Worm (Caenorhabditis elegans) whole organism, L1 larva: Measurements from ENCODE around the gene clec-82.
"Not testable (repeated sequence)": the region's sequence is repeated elsewhere in the genome, so short reads cannot be mapped to it uniquely, and the experiment has no call there.

Experiments
- ama-1 ChIP-seq: fragments of 150-350 bp; optimal IDR thresholded peaks from 2 replicates; lab custom pipeline; 2014
- ceh-82 ChIP-seq, 3 experiments: fragments of 150-350 bp in 1 of 3; sonication (generic microtip) in 2 of 3; optimal IDR thresholded peaks; 2 replicates each; lab custom pipeline; 2014 to 2017; ENCODE audit warnings: missing biosample characterization in 3 of 3, missing genetic modification characterization in 3 of 3
- efl-1 ChIP-seq, 4 experiments: fragments of 150-350 bp; optimal IDR thresholded peaks in 3 of 4; peaks in 1 of 4; 1 replicate in 1 of 4; 2 replicates in 3 of 4; lab custom pipeline; 2014; ENCODE audit warnings: missing biosample characterization in 2 of 4, missing genetic modification characterization in 2 of 4, missing genetic modification reagents in 2 of 4
- elt-2 ChIP-seq: sonication (generic microtip); optimal IDR thresholded peaks from 2 replicates; lab custom pipeline; 2016; ENCODE audit warnings: missing genetic modification characterization, mild to moderate bottlenecking, inconsistent platforms, missing compliant biosample characterization, missing genetic modification reagents
- fkh-10 ChIP-seq: sonication (generic microtip); optimal IDR thresholded peaks from 2 replicates; lab custom pipeline; 2017; ENCODE audit warnings: missing biosample characterization, missing genetic modification reagents, missing genetic modification characterization
- fos-1 ChIP-seq: fragments of 150-350 bp; optimal IDR thresholded peaks from 2 replicates; lab custom pipeline; 2014; ENCODE audit warnings: missing biosample characterization, missing genetic modification characterization
- hpl-2 ChIP-seq: fragments of 150-350 bp; optimal IDR thresholded peaks from 2 replicates; lab custom pipeline; 2014; ENCODE audit warnings: missing biosample characterization, missing genetic modification reagents, missing genetic modification characterization
- lin-35 ChIP-seq, 2 experiments: fragments of 150-350 bp; optimal IDR thresholded peaks; 2 replicates each; lab custom pipeline; 2014; ENCODE audit warnings: missing biosample characterization in 2 of 2, missing genetic modification characterization in 2 of 2, missing genetic modification reagents in 2 of 2
- mab-9 ChIP-seq: fragments of 200-800 bp; sonication (Bioruptor generic); IDR thresholded peaks from 2 replicates; pipeline ENCODE4 v1.3.6; 2022; ENCODE audit warnings: missing genetic modification reagents, missing genetic modification characterization, missing compliant biosample characterization
- nhr-11 ChIP-seq: fragments of 150-350 bp; optimal IDR thresholded peaks from 2 replicates; lab custom pipeline; 2014; ENCODE audit warnings: missing biosample characterization, missing genetic modification characterization
- nhr-20 ChIP-seq: sonication (generic microtip); optimal IDR thresholded peaks from 2 replicates; lab custom pipeline; 2016; ENCODE audit warnings: mild to moderate bottlenecking, missing genetic modification characterization, missing compliant biosample characterization
- nhr-237 ChIP-seq: fragments of 150-350 bp; optimal IDR thresholded peaks from 2 replicates; lab custom pipeline; 2014; ENCODE audit warnings: missing biosample characterization, missing genetic modification characterization
- nhr-47 ChIP-seq: sonication (generic microtip); optimal IDR thresholded peaks from 2 replicates; lab custom pipeline; 2016; ENCODE audit warnings: mild to moderate bottlenecking, missing genetic modification characterization, moderate library complexity, missing compliant biosample characterization
- nhr-71 ChIP-seq: sonication (generic microtip); optimal IDR thresholded peaks from 2 replicates; lab custom pipeline; 2016; ENCODE audit warnings: mild to moderate bottlenecking, missing genetic modification characterization, moderate library complexity, missing compliant biosample characterization
- nhr-90 ChIP-seq: sonication (generic microtip); optimal IDR thresholded peaks from 2 replicates; lab custom pipeline; 2016; ENCODE audit warnings: mild to moderate bottlenecking, missing genetic modification characterization, missing compliant biosample characterization; ENCODE audit not compliant: poor library complexity
- pag-3 ChIP-seq: sonication (generic microtip); optimal IDR thresholded peaks from 2 replicates; lab custom pipeline; 2017; ENCODE audit warnings: missing genetic modification characterization, mild to moderate bottlenecking, missing compliant biosample characterization, antibody characterized with exemption, borderline replicate concordance; ENCODE audit not compliant: insufficient read depth
- pax-3 ChIP-seq: fragments of 200-800 bp; sonication (Bioruptor generic); optimal IDR thresholded peaks from 2 replicates; lab custom pipeline; 2018; ENCODE audit warnings: mild to moderate bottlenecking, missing genetic modification characterization, moderate library complexity, missing compliant biosample characterization
- rnt-1 ChIP-seq: sonication (generic microtip); optimal IDR thresholded peaks from 2 replicates; lab custom pipeline; 2016; ENCODE audit warnings: mild to moderate bottlenecking, missing genetic modification characterization, moderate library complexity, missing compliant biosample characterization
- snu-23 ChIP-seq: sonication (generic microtip); optimal IDR thresholded peaks from 2 replicates; lab custom pipeline; 2016; ENCODE audit warnings: missing genetic modification characterization, missing compliant biosample characterization
- sup-37 ChIP-seq: fragments of 200-800 bp; sonication (Bioruptor generic); optimal IDR thresholded peaks from 2 replicates; lab custom pipeline; 2018; ENCODE audit warnings: mild to moderate bottlenecking, missing genetic modification characterization, missing compliant biosample characterization
- swsn-7 ChIP-seq: sonication (generic microtip); optimal IDR thresholded peaks from 2 replicates; lab custom pipeline; 2016; ENCODE audit warnings: missing genetic modification characterization, missing compliant biosample characterization
- tbx-2 ChIP-seq: sonication (generic microtip); optimal IDR thresholded peaks from 2 replicates; lab custom pipeline; 2016; ENCODE audit warnings: missing genetic modification characterization, missing compliant biosample characterization
- unc-98 ChIP-seq: fragments of 200-800 bp; sonication (Bioruptor generic); IDR thresholded peaks from 2 replicates; pipeline ENCODE4 v1.3.6; 2022; ENCODE audit warnings: missing genetic modification characterization, missing compliant biosample characterization
- zip-4 ChIP-seq: fragments of 200-800 bp; sonication (Bioruptor generic); optimal IDR thresholded peaks from 2 replicates; lab custom pipeline; 2018; ENCODE audit warnings: mild to moderate bottlenecking, missing genetic modification characterization, moderate library complexity, missing compliant biosample characterization
- ztf-11 ChIP-seq, 2 experiments: sonication (generic microtip); optimal IDR thresholded peaks; 2 replicates each; lab custom pipeline; 2016 to 2017; ENCODE audit warnings: missing genetic modification characterization in 2 of 2, missing biosample characterization in 1 of 2, missing compliant biosample characterization in 1 of 2

Gene clec-82

ce11 chrIV:2835364-2835763 lies at the start of gene clec-82:
clec-82 (plus strand) TSS chrIV:2835664.
- no peak for TF ChIP-seq nhr-20
- TF ChIP-seq fkh-10, result no peak
- no peak for TF ChIP-seq unc-98
- TF ChIP-seq nhr-237 (tag; lab: Kevin White, UChicago), result no peak
- no peak for TF ChIP-seq pax-3 (tag; lab: Kevin White, UChicago)

- TF ChIP-seq tbx-2, fos-1, swsn-7 (tag; lab: Kevin White, UChicago): not testable (repeated sequence)
- TF ChIP-seq, all 84 proteins: peak for 0; not testable (repeated sequence) for 84
Measured at ce11 chrIV:2788389-2788788, 47.1 kb upstream of the clec-82 start, which contains the start of gene atln-1. atln-1 (plus strand) TSS chrIV:2788689.

ce11 chrIV:2793956-2794355 lies 41.5 kb upstream of the clec-82 start:
- TF ChIP-seq efl-1 (optimal IDR thresholded peaks at IDR 0.05; lab: Kevin White, UChicago), result no peak
- TF ChIP-seq efl-1 (GFP tag; optimal IDR thresholded peaks at IDR 0.05 in 1 of 2; lab: Kevin White, UChicago), result peak in 1 of 2 experiments; percentile 25
- TF ChIP-seq unc-98, result no peak
- TF ChIP-seq nhr-47 (tag; lab: Kevin White, UChicago), result no peak
- no peak for TF ChIP-seq zip-4 (GFP tag; lab: Kevin White, UChicago)
- TF ChIP-seq sup-37 (GFP tag; lab: Kevin White, UChicago), result no peak

ce11 chrIV:2798339-2798738 lies 37.1 kb upstream of the clec-82 start, which contains the start of gene Y54G2A.52:
Y54G2A.52 (minus strand) TSS chrIV:2798686.
- TF ChIP-seq lin-35 (GFP tag; optimal IDR thresholded peaks at IDR 0.05; lab: Kevin White, UChicago), result peak in 1 of 2 experiments; percentile 38
- no peak for TF ChIP-seq sup-37 (GFP tag; lab: Kevin White, UChicago)
- peak; percentile 63 for TF ChIP-seq elt-2

ce11 chrIV:2799389-2799788 lies 36.1 kb upstream of the clec-82 start, which contains the start of gene Y54G2A.10:
Y54G2A.10 (plus strand) TSS chrIV:2799689.
- TF ChIP-seq pag-3 (tag; lab: Kevin White, UChicago), result no peak
- peak; percentile 4 for TF ChIP-seq snu-23 (GFP tag; lab: Kevin White, UChicago)
- no peak for TF ChIP-seq ceh-82 (tag; optimal IDR thresholded peaks at IDR 0.05; lab: Kevin White, UChicago)

- TF ChIP-seq nhr-237 (tag; lab: Kevin White, UChicago), result no peak
- TF ChIP-seq ztf-11 (tag; optimal IDR thresholded peaks at IDR 0.05; lab: Kevin White, UChicago), result no peak
- no peak for TF ChIP-seq efl-1 (optimal IDR thresholded peaks at IDR 0.05; lab: Kevin White, UChicago)
- TF ChIP-seq efl-1 (GFP tag; optimal IDR thresholded peaks at IDR 0.05 in 1 of 2; lab: Kevin White, UChicago), result peak in 1 of 2 experiments; percentile 41
- TF ChIP-seq nhr-90 (tag; lab: Kevin White, UChicago), result no peak
Measured at ce11 chrIV:2799890-2800289, 35.6 kb upstream of the clec-82 start.

- TF ChIP-seq rnt-1 (peak; percentile 9), mab-9 (no peak), hpl-2 (GFP tag; lab: Kevin White, UChicago) (peak; percentile 4), efl-1 (optimal IDR thresholded peaks at IDR 0.05; lab: Kevin White, UChicago) (peak in 1 of 2 experiments; percentile 48), efl-1 (GFP tag; optimal IDR thresholded peaks at IDR 0.05 in 1 of 2; lab: Kevin White, UChicago) (peak in 1 of 2 experiments; percentile 3), nhr-71 (tag; lab: Kevin White, UChicago) (peak; percentile 6), elt-2 (no peak)
Measured at ce11 chrIV:2801004-2801403, 34.5 kb upstream of the clec-82 start.

ce11 chrIV:2801558-2801957 lies 33.9 kb upstream of the clec-82 start, which contains the start of gene Y54G2A.44:
Y54G2A.44 (plus strand) TSS chrIV:2801858.
- TF ChIP-seq ama-1; mab-9; nhr-11 (tag; lab: Kevin White, UChicago): not testable (repeated sequence)
